Worm (Caenorhabditis elegans) whole organism, L4 larva: Measurements from ENCODE around the gene fbxa-50.
A peak's percentile ranks its signal among the peaks of the same experiment; 100 is the strongest.

Experiments
- ceh-28 ChIP-seq: fragments of 150-350 bp; optimal IDR thresholded peaks from 2 replicates; lab custom pipeline; 2014; ENCODE audit warnings: missing biosample characterization, missing genetic modification reagents, missing genetic modification characterization
- ces-1 ChIP-seq: fragments of 150-350 bp; sonication (generic microtip); optimal IDR thresholded peaks from 4 replicates; lab custom pipeline; 2014; ENCODE audit warnings: missing biosample characterization, missing genetic modification reagents, missing genetic modification characterization
- nhr-11 ChIP-seq: fragments of 150-350 bp; optimal IDR thresholded peaks from 2 replicates; lab custom pipeline; 2014; ENCODE audit warnings: missing biosample characterization, missing genetic modification characterization
- nhr-237 ChIP-seq: sonication (generic microtip); optimal IDR thresholded peaks from 2 replicates; lab custom pipeline; 2017; ENCODE audit warnings: missing biosample characterization, missing genetic modification characterization
- nhr-28 ChIP-seq: fragments of 150-350 bp; optimal IDR thresholded peaks from 2 replicates; lab custom pipeline; 2014; ENCODE audit warnings: missing biosample characterization, missing genetic modification characterization
- nhr-76 ChIP-seq: fragments of 150-350 bp; optimal IDR thresholded peaks from 2 replicates; lab custom pipeline; 2014; ENCODE audit warnings: missing biosample characterization, missing genetic modification characterization
- set-16 ChIP-seq: fragments of 200-800 bp; sonication (Bioruptor generic); IDR thresholded peaks from 2 replicates; pipeline ENCODE4 v1.3.6; 2022; ENCODE audit warnings: missing genetic modification reagents, missing genetic modification characterization, missing compliant biosample characterization
- unc-130 ChIP-seq: sonication (generic microtip); optimal IDR thresholded peaks from 2 replicates; lab custom pipeline; 2016; ENCODE audit warnings: missing genetic modification reagents, missing genetic modification characterization, missing compliant biosample characterization
- unc-39 ChIP-seq: sonication (generic microtip); optimal IDR thresholded peaks from 2 replicates; lab custom pipeline; 2017; ENCODE audit warnings: missing biosample characterization, missing genetic modification characterization

DNA sequence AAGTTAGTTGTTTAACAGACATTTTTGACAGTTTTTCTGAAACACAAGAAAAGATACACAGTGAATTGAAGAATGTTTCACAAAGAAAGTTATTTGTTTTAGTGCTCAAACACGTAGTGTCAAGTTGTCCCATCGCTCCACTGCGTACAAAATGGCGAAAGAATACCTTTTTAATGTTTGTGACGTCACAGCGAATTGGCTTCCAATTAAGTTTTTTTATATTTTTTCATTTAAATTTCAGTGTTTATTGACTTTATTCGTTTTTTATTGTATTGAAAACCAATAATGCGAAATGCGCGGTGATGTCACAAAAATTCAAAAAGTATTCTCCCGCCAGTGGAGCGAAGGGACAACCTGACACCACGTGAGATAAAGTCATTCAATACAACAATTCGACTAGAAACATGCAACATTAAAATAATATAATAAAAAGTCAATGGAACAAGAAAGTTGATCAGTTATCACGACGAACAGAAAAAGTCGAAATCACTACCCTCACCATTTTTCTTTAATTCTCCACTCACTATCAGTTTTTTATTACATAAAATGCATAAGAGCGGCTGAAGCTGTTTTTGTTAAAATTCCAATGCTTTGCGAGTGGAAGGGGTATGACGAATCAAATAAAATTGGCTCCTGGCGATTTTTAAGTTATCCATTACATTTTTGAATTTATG is 14.5 kb downstream of the fbxa-50 start, which contains the start of gene fbxa-29:
- no peak for TF ChIP-seq nhr-76
- TF ChIP-seq set-16 (GFP tag; lab: Robert Waterston, UW) = no peak
- TF ChIP-seq nhr-28 (tag; lab: Kevin White, UChicago) = peak; percentile 49
- no peak for TF ChIP-seq ceh-28 (tag; lab: Kevin White, UChicago)
- no peak for TF ChIP-seq unc-39 (tag; lab: Kevin White, UChicago)
- TF ChIP-seq nhr-237 (tag; lab: Kevin White, UChicago) = no peak
- TF ChIP-seq nhr-11 (tag; lab: Kevin White, UChicago) = no peak
- TF ChIP-seq unc-130 (GFP tag; lab: Kevin White, UChicago) = no peak
- TF ChIP-seq ces-1 = no peak
